Comparison of ENCODE assay signal across 1 worm cellular context in genomic region chrX:1185474-1185873, ce11.
TF ChIP-seq lines count a peak whose summit lies in the region.

No protein-coding gene starts in this region.

TF ChIP-seq in whole organism, L1 larva, 84 proteins besides CTCF, POLR2A, EP300 and RAD21 (continued from another document):
- TF ChIP-seq mab-9 (GFP tag; IDR thresholded peaks at IDR 0.05; lab: Robert Waterston, UW) (no peak), alr-1 (tag; optimal IDR thresholded peaks at IDR 0.05; lab: Kevin White, UChicago; ENCODE audit: borderline replicate concordance) (no peak), sptf-1 (tag; optimal IDR thresholded peaks at IDR 0.05; lab: Kevin White, UChicago) (no peak), pqm-1 (tag; optimal IDR thresholded peaks at IDR 0.05; lab: Kevin White, UChicago) (no peak), nhr-77 (tag; optimal IDR thresholded peaks at IDR 0.05; lab: Kevin White, UChicago) (no peak), tbx-2 (tag; optimal IDR thresholded peaks at IDR 0.05; lab: Kevin White, UChicago) (no peak), lin-35 (GFP tag; optimal IDR thresholded peaks at IDR 0.05; lab: Kevin White, UChicago) (no peak), snpc-4 (tag; optimal IDR thresholded peaks at IDR 0.05; lab: Kevin White, UChicago) (no peak), efl-1 (optimal IDR thresholded peaks at IDR 0.05; lab: Kevin White, UChicago) (no peak), efl-1 (GFP tag; optimal IDR thresholded peaks at IDR 0.05 in 1 of 2; lab: Kevin White, UChicago) (peak in 1 of 2 experiments; percentile 50), nhr-28 (tag; optimal IDR thresholded peaks at IDR 0.05; lab: Kevin White, UChicago) (no peak), ces-1 (GFP tag; optimal IDR thresholded peaks at IDR 0.05; lab: Kevin White, UChicago) (peak; percentile 10), nhr-237 (tag; optimal IDR thresholded peaks at IDR 0.05; lab: Kevin White, UChicago) (no peak)
